Worm (Caenorhabditis elegans) whole organism, L3 larva: ENCODE measurements around the gene Y48A6B.3.

Source experiments
- R02D3.7 ChIP-seq: fragments of 150-350 bp; optimal IDR thresholded peaks from 2 replicates; lab custom pipeline; 2014; ENCODE audit warnings: missing biosample characterization, missing genetic modification characterization
- ZK546.5 ChIP-seq: sonication (generic microtip); optimal IDR thresholded peaks from 2 replicates; lab custom pipeline; 2017; ENCODE audit warnings: missing biosample characterization, missing genetic modification characterization
- ama-1 ChIP-seq: fragments of 150-350 bp; optimal IDR thresholded peaks from 2 replicates; lab custom pipeline; 2018
- ceh-28 ChIP-seq: fragments of 150-350 bp; optimal IDR thresholded peaks from 2 replicates; lab custom pipeline; 2014; ENCODE audit warnings: missing biosample characterization, missing genetic modification reagents, missing genetic modification characterization
- ceh-82 ChIP-seq: fragments of 150-350 bp; optimal IDR thresholded peaks from 2 replicates; lab custom pipeline; 2014; ENCODE audit warnings: missing biosample characterization, missing genetic modification characterization
- ceh-9 ChIP-seq: sonication (generic microtip); optimal IDR thresholded peaks from 2 replicates; lab custom pipeline; 2018; ENCODE audit warnings: missing biosample characterization, missing genetic modification characterization
- egl-27 ChIP-seq: sonication (generic microtip); optimal IDR thresholded peaks from 4 replicates; lab custom pipeline; 2017; ENCODE audit warnings: missing biosample characterization, missing genetic modification reagents, missing genetic modification characterization
- elt-1 ChIP-seq: fragments of 150-350 bp; optimal IDR thresholded peaks from 2 replicates; lab custom pipeline; 2014; ENCODE audit warnings: missing biosample characterization, missing genetic modification characterization
- elt-2 ChIP-seq: sonication (generic microtip); optimal IDR thresholded peaks from 2 replicates; lab custom pipeline; 2016; ENCODE audit warnings: missing genetic modification reagents, mild to moderate bottlenecking, missing genetic modification characterization, missing compliant biosample characterization
- elt-3 ChIP-seq, 3 experiments: fragments of 150-350 bp in 1 of 3; sonication (generic microtip) in 2 of 3; optimal IDR thresholded peaks; 2 replicates in 2 of 3; 4 replicates in 1 of 3; lab custom pipeline; 2014 to 2017; ENCODE audit warnings: missing biosample characterization in 3 of 3, missing genetic modification characterization in 3 of 3
- eor-1 ChIP-seq, 2 experiments: fragments of 150-350 bp; optimal IDR thresholded peaks; 2 replicates each; lab custom pipeline; 2014 to 2018; ENCODE audit warnings: missing biosample characterization in 2 of 2, missing genetic modification characterization in 2 of 2
- fkh-10 ChIP-seq: sonication (generic microtip); optimal IDR thresholded peaks from 2 replicates; lab custom pipeline; 2017; ENCODE audit warnings: missing biosample characterization, missing genetic modification reagents, missing genetic modification characterization
- fkh-2 ChIP-seq: fragments of 150-350 bp; optimal IDR thresholded peaks from 2 replicates; lab custom pipeline; 2014; ENCODE audit warnings: missing biosample characterization, missing genetic modification reagents, missing genetic modification characterization
- jun-1 ChIP-seq: fragments of 150-350 bp; optimal IDR thresholded peaks from 2 replicates; lab custom pipeline; 2014; ENCODE audit warnings: missing biosample characterization, missing genetic modification reagents, missing genetic modification characterization
- lin-15B ChIP-seq: fragments of 150-350 bp; optimal IDR thresholded peaks from 2 replicates; lab custom pipeline; 2014; ENCODE audit warnings: missing biosample characterization, missing genetic modification characterization
- lin-39 ChIP-seq: fragments of 150-350 bp; optimal IDR thresholded peaks from 2 replicates; lab custom pipeline; 2018; ENCODE audit warnings: missing biosample characterization, missing genetic modification reagents, missing genetic modification characterization
- lsy-12 ChIP-seq: sonication (generic microtip); optimal IDR thresholded peaks from 2 replicates; lab custom pipeline; 2016; ENCODE audit warnings: mild to moderate bottlenecking, missing genetic modification characterization, missing compliant biosample characterization
- mdl-1 ChIP-seq: fragments of 150-350 bp; optimal IDR thresholded peaks from 2 replicates; lab custom pipeline; 2014; ENCODE audit warnings: missing biosample characterization, missing genetic modification characterization
- mml-1 ChIP-seq: fragments of 150-350 bp; sonication (generic microtip); optimal IDR thresholded peaks from 3 replicates; lab custom pipeline; 2014; ENCODE audit warnings: missing biosample characterization, missing genetic modification characterization
- nfya-1 ChIP-seq: sonication (generic microtip); optimal IDR thresholded peaks from 2 replicates; lab custom pipeline; 2017; ENCODE audit warnings: missing genetic modification characterization, mild to moderate bottlenecking, missing compliant biosample characterization, antibody characterized with exemption, moderate library complexity; ENCODE audit not compliant: insufficient read depth
- nhr-11 ChIP-seq: fragments of 150-350 bp; optimal IDR thresholded peaks from 2 replicates; lab custom pipeline; 2014; ENCODE audit warnings: missing biosample characterization, missing genetic modification characterization
- nhr-237 ChIP-seq: fragments of 150-350 bp; optimal IDR thresholded peaks from 2 replicates; lab custom pipeline; 2014; ENCODE audit warnings: missing biosample characterization, missing genetic modification characterization
- nhr-25 ChIP-seq: sonication (generic microtip); optimal IDR thresholded peaks from 2 replicates; lab custom pipeline; 2017; ENCODE audit warnings: missing biosample characterization, missing genetic modification characterization
- nhr-28 ChIP-seq: fragments of 150-350 bp; optimal IDR thresholded peaks from 2 replicates; lab custom pipeline; 2014; ENCODE audit warnings: missing biosample characterization, missing genetic modification characterization
- nhr-76 ChIP-seq: fragments of 150-350 bp; sonication (generic microtip); optimal IDR thresholded peaks from 5 replicates; lab custom pipeline; 2014; ENCODE audit warnings: missing biosample characterization, missing genetic modification characterization
- pha-4 ChIP-seq: fragments of 150-350 bp; optimal IDR thresholded peaks from 2 replicates; lab custom pipeline; 2014; ENCODE audit warnings: missing biosample characterization, missing genetic modification reagents, missing genetic modification characterization
- pqm-1 ChIP-seq: fragments of 150-350 bp; optimal IDR thresholded peaks from 2 replicates; lab custom pipeline; 2017; ENCODE audit warnings: missing biosample characterization, missing genetic modification characterization, inconsistent platforms
- sea-2 ChIP-seq: fragments of 150-350 bp; sonication (generic microtip); optimal IDR thresholded peaks from 4 replicates; lab custom pipeline; 2014; ENCODE audit warnings: missing biosample characterization, missing genetic modification reagents, missing genetic modification characterization
- skn-1 ChIP-seq: fragments of 150-350 bp; optimal IDR thresholded peaks from 2 replicates; lab custom pipeline; 2014; ENCODE audit warnings: missing biosample characterization, missing genetic modification characterization
- snpc-4 ChIP-seq: fragments of 150-350 bp; optimal IDR thresholded peaks from 2 replicates; lab custom pipeline; 2014; ENCODE audit warnings: missing biosample characterization, missing genetic modification characterization
- unc-39 ChIP-seq: sonication (generic microtip); optimal IDR thresholded peaks from 4 replicates; lab custom pipeline; 2017; ENCODE audit warnings: missing biosample characterization, missing genetic modification characterization
- unc-62 ChIP-seq: fragments of 150-350 bp; sonication (generic microtip); optimal IDR thresholded peaks from 4 replicates; lab custom pipeline; 2014; ENCODE audit warnings: missing biosample characterization, missing genetic modification reagents, missing genetic modification characterization
- zag-1 ChIP-seq: fragments of 150-350 bp; optimal IDR thresholded peaks from 2 replicates; lab custom pipeline; 2014; ENCODE audit warnings: missing biosample characterization, missing genetic modification characterization
- ztf-11 ChIP-seq: fragments of 150-350 bp; optimal IDR thresholded peaks from 2 replicates; lab custom pipeline; 2014; ENCODE audit warnings: missing biosample characterization, missing genetic modification characterization
- ztf-4 ChIP-seq: fragments of 150-350 bp; optimal IDR thresholded peaks from 2 replicates; lab custom pipeline; 2014; ENCODE audit warnings: missing biosample characterization, missing genetic modification characterization

Gene Y48A6B.3

DNA sequence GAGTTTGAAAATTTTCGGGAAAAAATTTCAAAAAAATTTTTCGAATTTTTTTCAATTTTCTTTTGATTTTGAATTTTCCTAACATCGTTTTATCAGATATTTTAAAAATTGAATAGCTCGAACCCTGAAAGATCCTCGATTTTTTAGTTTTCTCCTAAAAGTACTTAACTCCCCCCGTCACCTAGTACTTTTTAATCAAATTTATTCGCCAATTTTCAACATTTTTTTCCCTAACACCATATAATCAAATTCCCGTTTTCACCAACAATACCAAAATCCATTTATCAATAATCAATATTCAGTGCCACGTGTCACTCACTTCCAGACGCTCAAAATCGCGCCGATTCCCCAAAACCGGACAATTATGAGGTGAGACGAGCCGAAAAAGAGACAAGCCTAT lies 4.2 kb downstream of the Y48A6B.3 start, which contains the start of gene kvs-4:
Gene kvs-4 (plus strand): TSS at position 301 of the 400 bp plus-strand sequence.
- TF ChIP-seq mml-1, result no peak
- no peak for TF ChIP-seq fkh-2 (tag; lab: Kevin White, UChicago)
- no peak for TF ChIP-seq nhr-25
- no peak for TF ChIP-seq ceh-9
- TF ChIP-seq sea-2 (GFP tag; lab: Kevin White, UChicago), result no peak
- no peak for TF ChIP-seq skn-1 (tag; lab: Kevin White, UChicago)
- no peak for TF ChIP-seq nfya-1 (tag; lab: Kevin White, UChicago)
- no peak for TF ChIP-seq egl-27 (tag; lab: Kevin White, UChicago)
- TF ChIP-seq, all 47 proteins: peak for 0

- TF ChIP-seq ztf-11 (tag; lab: Kevin White, UChicago), result no peak
- TF ChIP-seq lsy-12 (tag; lab: Kevin White, UChicago), result no peak
- no peak for TF ChIP-seq lin-15B (tag; lab: Kevin White, UChicago)
- TF ChIP-seq elt-1 (tag; lab: Kevin White, UChicago), result no peak
- no peak for TF ChIP-seq unc-62
- no peak for TF ChIP-seq pha-4 (tag; lab: Kevin White, UChicago)
- no peak for TF ChIP-seq mdl-1
- no peak for TF ChIP-seq pqm-1 (tag; lab: Kevin White, UChicago)
- no peak for TF ChIP-seq snpc-4 (tag; lab: Kevin White, UChicago)
- TF ChIP-seq nhr-237 (tag; lab: Kevin White, UChicago), result no peak
- TF ChIP-seq, all 47 proteins: peak for 0
Measured at ce11 chrIII:11022278-11022677, 14.3 kb downstream of the Y48A6B.3 start.

DNA sequence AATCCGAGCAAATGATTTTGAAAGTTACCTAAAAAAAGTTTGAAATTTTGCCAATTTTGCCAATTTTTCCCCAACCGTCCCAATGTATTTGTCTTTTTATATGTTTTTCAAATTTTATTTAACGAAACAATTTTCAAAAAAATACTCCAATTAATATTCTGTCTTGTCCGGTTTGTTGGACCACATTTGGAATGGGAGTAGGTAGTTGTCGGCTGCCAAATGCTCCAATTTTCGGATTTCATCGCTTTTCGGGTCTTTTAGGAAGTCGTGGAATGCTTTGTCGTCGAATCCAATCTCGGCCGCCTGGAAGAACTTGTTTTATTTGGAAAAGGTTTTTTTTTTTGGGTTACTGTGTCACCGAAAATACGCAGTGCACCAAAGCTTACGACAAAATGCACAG lies 17.1 kb downstream of the Y48A6B.3 start:
- no peak for TF ChIP-seq ztf-11 (tag; lab: Kevin White, UChicago)
- no peak for TF ChIP-seq nhr-25
- no peak for TF ChIP-seq lin-39
- no peak for TF ChIP-seq skn-1 (tag; lab: Kevin White, UChicago)
- TF ChIP-seq nhr-11, result no peak
- TF ChIP-seq fkh-10 (GFP tag; lab: Kevin White, UChicago), result no peak
- no peak for TF ChIP-seq ama-1
- TF ChIP-seq ceh-28 (tag; lab: Kevin White, UChicago), result no peak
- no peak for TF ChIP-seq ceh-82 (tag; lab: Kevin White, UChicago)
- TF ChIP-seq lin-15B (tag; lab: Kevin White, UChicago), result no peak
- TF ChIP-seq, all 47 proteins: peak for 0

ce11 chrIII:11026516-11027048 lies 18.6 kb downstream of the Y48A6B.3 start, which contains the start of gene Y48A6B.7:
Gene Y48A6B.7, minus strand, starts transcription at chrIII:11026566.
- TF ChIP-seq lin-15B (tag; lab: Kevin White, UChicago), result no peak
- TF ChIP-seq snpc-4 (tag; lab: Kevin White, UChicago), result no peak
- no peak for TF ChIP-seq ceh-28 (tag; lab: Kevin White, UChicago)
- no peak for TF ChIP-seq nhr-25
- TF ChIP-seq ceh-9, result no peak
- no peak for TF ChIP-seq eor-1 (tag; optimal IDR thresholded peaks at IDR 0.05; lab: Kevin White, UChicago)
- peak; percentile 13 for TF ChIP-seq nfya-1 (tag; lab: Kevin White, UChicago)
- no peak for TF ChIP-seq nhr-76 (tag; lab: Kevin White, UChicago)
- TF ChIP-seq ZK546.5, result no peak
- TF ChIP-seq ztf-4, result no peak
- no peak for TF ChIP-seq mml-1
- TF ChIP-seq pha-4 (tag; lab: Kevin White, UChicago), result peak; percentile 70
- no peak for TF ChIP-seq ceh-82 (tag; lab: Kevin White, UChicago)
- TF ChIP-seq nhr-28 (tag; lab: Kevin White, UChicago), result no peak
- peak; percentile 99 for TF ChIP-seq pqm-1 (tag; lab: Kevin White, UChicago)
- TF ChIP-seq nhr-11, result no peak
- peak; percentile 100 for TF ChIP-seq elt-2 (tag; lab: Kevin White, UChicago)
- peak; percentile 36 for TF ChIP-seq skn-1 (tag; lab: Kevin White, UChicago)
- TF ChIP-seq ztf-11 (tag; lab: Kevin White, UChicago), result no peak
- no peak for TF ChIP-seq unc-62
- no peak for TF ChIP-seq R02D3.7 (tag; lab: Kevin White, UChicago)
- TF ChIP-seq lsy-12 (tag; lab: Kevin White, UChicago), result no peak
- TF ChIP-seq unc-39, result no peak
- TF ChIP-seq zag-1 (tag; lab: Kevin White, UChicago), result no peak
- TF ChIP-seq lin-39, result no peak
- no peak for TF ChIP-seq elt-3 (tag; optimal IDR thresholded peaks at IDR 0.05; lab: Kevin White, UChicago)
- peak; percentile 20 for TF ChIP-seq jun-1 (tag; lab: Kevin White, UChicago)
- TF ChIP-seq, all 47 proteins: peak for 6
